Fruit fly (Drosophila melanogaster) Kc167 (cell line): ENCODE measurements around the gene LManI.

Experiments
- Myc ChIP-seq: fragments of >200 bp; optimal IDR thresholded peaks from 2 replicates; lab custom pipeline; 2017; ENCODE audit warnings: missing external identifiers
- Sin3A ChIP-seq: fragments of >200 bp; optimal IDR thresholded peaks from 2 replicates; lab custom pipeline; 2018; ENCODE audit warnings: missing external identifiers
- h ChIP-seq: fragments of >200 bp; optimal IDR thresholded peaks from 3 replicates; lab custom pipeline; 2018; ENCODE audit warnings: missing external identifiers
- insv ChIP-seq: fragments of >200 bp; optimal IDR thresholded peaks from 3 replicates; lab custom pipeline; 2018; ENCODE audit warnings: missing external identifiers
- psq ChIP-seq: fragments of >200 bp; optimal IDR thresholded peaks from 2 replicates; lab custom pipeline; 2017; ENCODE audit warnings: missing external identifiers
- ttk ChIP-seq: sonication (Bioruptor generic); optimal IDR thresholded peaks from 2 replicates; lab custom pipeline; 2017; ENCODE audit warnings: missing external identifiers

The LManI gene

dm6 chr2L:10422643-10423606 lies 34.1 kb downstream of the LManI start, which contains the start of the genes pie and Wdfy2:
Gene pie (minus strand): TSS chr2L:10422780.
Gene Wdfy2 (plus strand): TSS chr2L:10423291.
- TF ChIP-seq Myc (no peak), psq (no peak), Sin3A (lab: Kevin White, UChicago) (no peak), h (lab: Kevin White, UChicago) (no peak), ttk (lab: Kevin White, UChicago) (no peak), insv (lab: Kevin White, UChicago) (no peak)

- TF ChIP-seq Sin3A (lab: Kevin White, UChicago) (no peak), h (lab: Kevin White, UChicago) (no peak), psq (no peak), Myc (no peak), insv (lab: Kevin White, UChicago) (no peak), ttk (lab: Kevin White, UChicago) (no peak)
Measured at dm6 chr2L:10418981-10419380, 38.1 kb downstream of the LManI start, which contains the start of gene RfC3. Gene RfC3 (plus strand): TSS chr2L:10419190.

- TF ChIP-seq psq, result no peak
- no peak for TF ChIP-seq Sin3A (lab: Kevin White, UChicago)
- TF ChIP-seq ttk (lab: Kevin White, UChicago), result no peak
- TF ChIP-seq insv (lab: Kevin White, UChicago), result no peak
- TF ChIP-seq Myc, result no peak
- no peak for TF ChIP-seq h (lab: Kevin White, UChicago)
Measured at dm6 chr2L:10413251-10414127, 43.6 kb downstream of the LManI start, which contains the start of the genes CG5355 and Klp31E. Gene CG5355 (minus strand): TSS chr2L:10413463. Gene Klp31E (plus strand): TSS chr2L:10414017.

- no peak for TF ChIP-seq psq
- TF ChIP-seq Sin3A (lab: Kevin White, UChicago), result no peak
- no peak for TF ChIP-seq ttk (lab: Kevin White, UChicago)
- TF ChIP-seq h (lab: Kevin White, UChicago), result no peak
- TF ChIP-seq insv (lab: Kevin White, UChicago), result no peak
- no peak for TF ChIP-seq Myc
Measured at dm6 chr2L:10408122-10408576, 48.9 kb downstream of the LManI start, which contains the start of the genes Ip259 and RpS27A. Gene Ip259 (plus strand): TSS chr2L:10408352. Gene RpS27A (plus strand): TSS chr2L:10408352.

dm6 chr2L:10405008-10405654 lies 51.9 kb downstream of the LManI start, which contains the start of the genes CG17768, LSm-4 and Ir31a:
Gene CG17768 (minus strand): TSS chr2L:10405203.
Gene LSm-4 (minus strand): TSS chr2L:10405203.
Gene Ir31a (plus strand): TSS chr2L:10405565.
- TF ChIP-seq Myc (no peak), Sin3A (lab: Kevin White, UChicago) (no peak), ttk (lab: Kevin White, UChicago) (no peak), psq (no peak), insv (lab: Kevin White, UChicago) (no peak), h (lab: Kevin White, UChicago) (no peak)

dm6 chr2L:10403803-10404315 lies 53.2 kb downstream of the LManI start:
- TF ChIP-seq psq, result no peak
- no peak for TF ChIP-seq ttk (lab: Kevin White, UChicago)
- no peak for TF ChIP-seq Myc
- no peak for TF ChIP-seq h (lab: Kevin White, UChicago)
- TF ChIP-seq Sin3A (lab: Kevin White, UChicago), result no peak
- no peak for TF ChIP-seq insv (lab: Kevin White, UChicago)
